Fruit fly (Drosophila melanogaster) whole organism, embryonic: ENCODE measurements around the gene CG32428.
A peak's percentile ranks its signal among the peaks of the same experiment; 100 is the strongest.

Experiments
- CG10431 ChIP-seq: fragments of 200-800 bp; sonication (Bioruptor generic); optimal IDR thresholded peaks from 3 replicates; lab custom pipeline; 2018; ENCODE audit warnings: missing biosample characterization, mild to moderate bottlenecking, missing genetic modification characterization
- CG11560 ChIP-seq: fragments of 200-800 bp; sonication (Bioruptor generic); IDR thresholded peaks from 3 replicates; pipeline ENCODE4 v1.3.6; 2022; ENCODE audit warnings: missing biosample characterization, missing genetic modification characterization
- CG12659 ChIP-seq: fragments of 200-800 bp; sonication (Bioruptor generic); optimal IDR thresholded peaks from 3 replicates; lab custom pipeline; 2017; ENCODE audit warnings: mild to moderate bottlenecking, missing biosample characterization, missing genetic modification reagents, missing genetic modification characterization
- CG13296 ChIP-seq: fragments of 200-800 bp; sonication (Bioruptor generic); optimal IDR thresholded peaks from 3 replicates; lab custom pipeline; 2018; ENCODE audit warnings: missing biosample characterization, mild to moderate bottlenecking, missing genetic modification characterization
- CG14014 ChIP-seq: fragments of 200-800 bp; sonication (Bioruptor generic); IDR thresholded peaks from 2 replicates; pipeline ENCODE4 v1.3.6; 2022; ENCODE audit warnings: missing biosample characterization, missing genetic modification characterization
- CG15269 ChIP-seq: fragments of 200-800 bp; sonication (Bioruptor generic); optimal IDR thresholded peaks from 2 replicates; lab custom pipeline; 2018; ENCODE audit warnings: missing biosample characterization, mild to moderate bottlenecking, missing genetic modification characterization, moderate library complexity
- CG17186 ChIP-seq: fragments of 200-800 bp; sonication (Bioruptor generic); optimal IDR thresholded peaks from 3 replicates; lab custom pipeline; 2017; ENCODE audit warnings: missing biosample characterization, missing genetic modification reagents, missing genetic modification characterization
- CG17802 ChIP-seq: fragments of 200-800 bp; sonication (Bioruptor generic); optimal IDR thresholded peaks from 2 replicates; lab custom pipeline; 2018; ENCODE audit warnings: missing biosample characterization, mild to moderate bottlenecking, missing genetic modification characterization, moderate library complexity
- CG17829 ChIP-seq: fragments of 200-800 bp; optimal IDR thresholded peaks from 2 replicates; lab custom pipeline; 2019; ENCODE audit warnings: missing biosample characterization, mild to moderate bottlenecking, missing genetic modification characterization, moderate library complexity
- CG2889 ChIP-seq: fragments of 200-800 bp; sonication (Bioruptor generic); IDR thresholded peaks from 3 replicates; pipeline ENCODE4 v1.3.6; 2022; ENCODE audit warnings: missing biosample characterization, missing genetic modification characterization
- CG32532 ChIP-seq: fragments of 200-800 bp; sonication (Bioruptor generic); IDR thresholded peaks from 2 replicates; pipeline ENCODE4 v1.3.6; 2022; ENCODE audit warnings: missing biosample characterization, missing genetic modification characterization
- CG32767 ChIP-seq: fragments of 200-800 bp; sonication (Bioruptor generic); IDR thresholded peaks from 2 replicates; pipeline ENCODE4 v1.3.6; 2022; ENCODE audit warnings: missing biosample characterization, missing genetic modification characterization
- CG34422 ChIP-seq: fragments of 200-800 bp; sonication (Bioruptor generic); IDR thresholded peaks from 3 replicates; pipeline ENCODE4 v1.3.6; 2022; ENCODE audit warnings: missing biosample characterization, missing genetic modification characterization
- CG3838 ChIP-seq: fragments of 200-800 bp; sonication (Bioruptor generic); optimal IDR thresholded peaks from 3 replicates; lab custom pipeline; 2016; ENCODE audit warnings: missing biosample characterization, missing genetic modification characterization
- CG4820 ChIP-seq: fragments of 200-800 bp; sonication (Bioruptor generic); optimal IDR thresholded peaks from 3 replicates; lab custom pipeline; 2016; ENCODE audit warnings: missing biosample characterization, missing genetic modification characterization
- CG6175 ChIP-seq: fragments of 200-800 bp; sonication (Bioruptor generic); IDR thresholded peaks from 3 replicates; pipeline ENCODE4 v1.3.6; 2022; ENCODE audit warnings: missing biosample characterization, missing genetic modification characterization
- CG6272 ChIP-seq: fragments of 200-800 bp; sonication (Bioruptor generic); IDR thresholded peaks from 2 replicates; pipeline ENCODE4 v1.3.6; 2022; ENCODE audit warnings: missing biosample characterization, missing genetic modification characterization
- CG6689 ChIP-seq: fragments of 200-800 bp; sonication (Bioruptor generic); IDR thresholded peaks from 2 replicates; pipeline ENCODE4 v1.3.6; 2022; ENCODE audit warnings: missing biosample characterization, missing genetic modification characterization
- CG9727 ChIP-seq: fragments of 200-800 bp; sonication (Bioruptor generic); optimal IDR thresholded peaks from 3 replicates; lab custom pipeline; 2017; ENCODE audit warnings: missing biosample characterization, mild to moderate bottlenecking, missing genetic modification characterization
- CG9932 ChIP-seq: fragments of 200-800 bp; sonication (Bioruptor generic); IDR thresholded peaks from 2 replicates; pipeline ENCODE4 v1.3.6; 2022; ENCODE audit warnings: missing biosample characterization, missing genetic modification characterization
- CkIIα-i1 ChIP-seq: fragments of 200-800 bp; sonication (Bioruptor generic); IDR thresholded peaks from 2 replicates; pipeline ENCODE4 v1.3.6; 2022; ENCODE audit warnings: missing biosample characterization, missing genetic modification characterization
- E2f1 ChIP-seq: fragments of 200-800 bp; sonication (Bioruptor generic); IDR thresholded peaks from 2 replicates; pipeline ENCODE4 v1.3.6; 2022; ENCODE audit warnings: missing biosample characterization, missing genetic modification characterization
- Fer2 ChIP-seq: fragments of 200-800 bp; sonication (Bioruptor generic); optimal IDR thresholded peaks from 2 replicates; lab custom pipeline; 2018; ENCODE audit warnings: missing biosample characterization, mild to moderate bottlenecking, missing genetic modification characterization, moderate library complexity
- Gug ChIP-seq: fragments of 200-800 bp; sonication (Bioruptor generic); IDR thresholded peaks from 4 replicates; pipeline ENCODE4 v1.3.6; 2022; ENCODE audit warnings: missing biosample characterization, missing genetic modification characterization
- H2.0 ChIP-seq: fragments of 200-800 bp; sonication (Bioruptor generic); IDR thresholded peaks from 2 replicates; pipeline ENCODE4 v1.3.6; 2022; ENCODE audit warnings: missing biosample characterization, missing genetic modification characterization
- Hand ChIP-seq: fragments of 200-800 bp; sonication (Bioruptor generic); optimal IDR thresholded peaks from 2 replicates; lab custom pipeline; 2017; ENCODE audit warnings: mild to moderate bottlenecking, missing biosample characterization, missing genetic modification reagents, missing genetic modification characterization
- HmgZ ChIP-seq: fragments of 200-800 bp; sonication (Bioruptor generic); optimal IDR thresholded peaks from 2 replicates; lab custom pipeline; 2018; ENCODE audit warnings: missing biosample characterization, mild to moderate bottlenecking, missing genetic modification characterization
- Hr78 ChIP-seq, 2 experiments: fragments of 200-800 bp in 1 of 2; fragments of >200 bp in 1 of 2; sonication (Bioruptor generic) in 1 of 2; optimal IDR thresholded peaks; 2 replicates each; lab custom pipeline; 2017 to 2019; ENCODE audit warnings: missing biosample characterization in 2 of 2, missing genetic modification characterization in 2 of 2, mild to moderate bottlenecking in 1 of 2, moderate library complexity in 1 of 2
- Myb ChIP-seq: fragments of 200-800 bp; sonication (Bioruptor generic); optimal IDR thresholded peaks from 2 replicates; lab custom pipeline; 2016; ENCODE audit warnings: missing biosample characterization, missing genetic modification characterization
- Sox102F ChIP-seq: fragments of 200-800 bp; sonication (Bioruptor generic); optimal IDR thresholded peaks from 2 replicates; lab custom pipeline; 2018; ENCODE audit warnings: missing biosample characterization, mild to moderate bottlenecking, missing genetic modification characterization, moderate library complexity
- aop ChIP-seq: fragments of 200-800 bp; sonication (Bioruptor generic); IDR thresholded peaks from 2 replicates; pipeline ENCODE4 v1.3.6; 2022; ENCODE audit warnings: missing biosample characterization, missing genetic modification characterization
- ash1 ChIP-seq: fragments of 200-800 bp; sonication (Bioruptor generic); optimal IDR thresholded peaks from 2 replicates; lab custom pipeline; 2018; ENCODE audit warnings: missing biosample characterization, mild to moderate bottlenecking, missing genetic modification characterization
- bigmax ChIP-seq: fragments of 200-800 bp; sonication (Bioruptor generic); optimal IDR thresholded peaks from 2 replicates; lab custom pipeline; 2018; ENCODE audit warnings: missing biosample characterization, mild to moderate bottlenecking, missing genetic modification characterization
- crp ChIP-seq, 2 experiments: fragments of 200-800 bp; sonication (Bioruptor generic); optimal IDR thresholded peaks; 2 replicates in 1 of 2; 3 replicates in 1 of 2; lab custom pipeline; 2017; ENCODE audit warnings: missing biosample characterization in 2 of 2, missing genetic modification characterization in 2 of 2, mild to moderate bottlenecking in 1 of 2, moderate library complexity in 1 of 2
- cwo ChIP-seq: fragments of 200-800 bp; sonication (Bioruptor generic); optimal IDR thresholded peaks from 3 replicates; lab custom pipeline; 2017; ENCODE audit warnings: missing biosample characterization, missing genetic modification characterization, mild to moderate bottlenecking, moderate library complexity, missing genetic modification reagents
- esg ChIP-seq: fragments of 200-800 bp; sonication (Bioruptor generic); conservative IDR thresholded peaks from 2 replicates; pipeline ENCODE4 v1.3.6; 2022; ENCODE audit warnings: missing biosample characterization, missing genetic modification characterization
- eve ChIP-seq, 2 experiments: fragments of >200 bp; optimal IDR thresholded peaks; 2 replicates each; lab custom pipeline; 2017; ENCODE audit warnings: missing biosample characterization in 2 of 2, missing genetic modification characterization in 2 of 2
- grau ChIP-seq: fragments of 200-800 bp; optimal IDR thresholded peaks from 3 replicates; lab custom pipeline; 2019; ENCODE audit warnings: missing biosample characterization, mild to moderate bottlenecking, missing genetic modification characterization, moderate library complexity
- gsb-n ChIP-seq: fragments of 200-800 bp; sonication (Bioruptor generic); optimal IDR thresholded peaks from 3 replicates; lab custom pipeline; 2018; ENCODE audit warnings: missing biosample characterization, mild to moderate bottlenecking, missing genetic modification characterization
- jing ChIP-seq: fragments of 200-800 bp; sonication (Bioruptor generic); optimal IDR thresholded peaks from 2 replicates; lab custom pipeline; 2018; ENCODE audit warnings: missing biosample characterization, mild to moderate bottlenecking, missing genetic modification characterization
- lmd ChIP-seq: fragments of 200-800 bp; sonication (Bioruptor generic); IDR thresholded peaks from 2 replicates; pipeline ENCODE4 v1.3.6; 2022; ENCODE audit warnings: missing biosample characterization, missing genetic modification characterization
- maf-S ChIP-seq: fragments of 200-800 bp; sonication (Bioruptor generic); optimal IDR thresholded peaks from 2 replicates; lab custom pipeline; 2016; ENCODE audit warnings: missing biosample characterization, missing genetic modification characterization
- nerfin-1 ChIP-seq: fragments of 200-800 bp; sonication (Bioruptor generic); optimal IDR thresholded peaks from 3 replicates; lab custom pipeline; 2019; ENCODE audit warnings: missing biosample characterization, mild to moderate bottlenecking, missing genetic modification characterization, moderate library complexity
- org-1 ChIP-seq: fragments of 200-800 bp; sonication (Bioruptor generic); optimal IDR thresholded peaks from 2 replicates; lab custom pipeline; 2017; ENCODE audit warnings: missing biosample characterization, missing genetic modification characterization
- phol ChIP-seq: fragments of 200-800 bp; sonication (Bioruptor generic); optimal IDR thresholded peaks from 3 replicates; lab custom pipeline; 2018; ENCODE audit warnings: missing biosample characterization, mild to moderate bottlenecking, missing genetic modification characterization, moderate library complexity
- sd ChIP-seq: fragments of 200-800 bp; sonication (Bioruptor generic); optimal IDR thresholded peaks from 3 replicates; lab custom pipeline; 2018; ENCODE audit warnings: missing biosample characterization, mild to moderate bottlenecking, missing genetic modification characterization, moderate library complexity
- so ChIP-seq: fragments of 200-800 bp; sonication (Bioruptor generic); IDR thresholded peaks from 3 replicates; pipeline ENCODE4 v1.3.6; 2022; ENCODE audit warnings: missing biosample characterization, missing genetic modification characterization
- sqz ChIP-seq: fragments of 200-800 bp; sonication (Bioruptor generic); optimal IDR thresholded peaks from 3 replicates; lab custom pipeline; 2018; ENCODE audit warnings: missing biosample characterization, mild to moderate bottlenecking, missing genetic modification characterization
- tgo ChIP-seq: fragments of 200-800 bp; sonication (Bioruptor generic); IDR thresholded peaks from 3 replicates; pipeline ENCODE4 v1.3.6; 2022; ENCODE audit warnings: missing biosample characterization, missing genetic modification characterization
- trh ChIP-seq: fragments of 200-800 bp; sonication (Bioruptor generic); optimal IDR thresholded peaks from 2 replicates; lab custom pipeline; 2016; ENCODE audit warnings: missing biosample characterization, missing genetic modification characterization
- tup ChIP-seq: fragments of 200-800 bp; sonication (Bioruptor generic); optimal IDR thresholded peaks from 2 replicates; lab custom pipeline; 2016; ENCODE audit warnings: missing biosample characterization, mild to moderate bottlenecking, missing genetic modification characterization, moderate library complexity
- usp ChIP-seq: fragments of >200 bp; optimal IDR thresholded peaks from 2 replicates; lab custom pipeline; 2017; ENCODE audit warnings: missing biosample characterization, missing genetic modification characterization

The CG32428 gene

DNA sequence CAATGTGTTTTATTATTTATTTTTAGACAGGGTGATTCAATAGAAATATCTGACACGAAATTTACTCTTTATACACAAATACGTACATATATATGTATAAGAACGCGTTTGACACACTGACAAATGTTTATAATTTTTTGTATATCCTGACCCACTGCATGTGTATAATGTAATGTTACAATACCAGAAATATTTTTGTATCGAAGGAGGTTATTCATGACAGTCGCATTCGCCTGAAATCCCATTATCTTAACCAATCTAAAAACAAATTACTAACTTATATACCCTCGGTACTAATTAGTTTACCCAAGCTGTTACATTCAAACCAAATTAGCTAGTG, 20.7 kb upstream of the CG32428 start (continued):
- TF ChIP-seq CG12659 (GFP tag; lab: Kevin White, UChicago), result no peak
- no peak for TF ChIP-seq tgo (GFP tag; lab: Robert Waterston, UW)
- no peak for TF ChIP-seq CG17802 (tag; lab: Kevin White, UChicago)
- TF ChIP-seq lmd (GFP tag; lab: Robert Waterston, UW), result peak; percentile 14; the same call in 1 of the 2 replicates
- TF ChIP-seq ash1 (GFP tag; lab: Kevin White, UChicago), result no peak
- TF ChIP-seq grau, result peak; percentile 54
- no peak for TF ChIP-seq E2f1 (GFP tag; lab: Robert Waterston, UW)
- no peak for TF ChIP-seq CG3838
- no peak for TF ChIP-seq tup (GFP tag; lab: Kevin White, UChicago)
- TF ChIP-seq trh (GFP tag; lab: Kevin White, UChicago), result no peak
- TF ChIP-seq Hand, result peak; percentile 21
- peak; percentile 34 for TF ChIP-seq CG9727 (GFP tag; lab: Kevin White, UChicago)
- no peak for TF ChIP-seq Fer2 (tag; lab: Kevin White, UChicago)
- peak; percentile 8; the same call in 1 of the 2 replicates for TF ChIP-seq CG9932 (GFP tag; lab: Robert Waterston, UW)
- TF ChIP-seq Hr78 (GFP tag; optimal IDR thresholded peaks at IDR 0.05; lab: Kevin White, UChicago), result no peak
- TF ChIP-seq phol, result peak; percentile 21
- no peak for TF ChIP-seq crp (GFP tag; optimal IDR thresholded peaks at IDR 0.05; lab: Kevin White, UChicago)
- TF ChIP-seq CG15269 (tag; lab: Kevin White, UChicago), result peak; percentile 43
- TF ChIP-seq CG17186 (GFP tag; lab: Kevin White, UChicago), result no peak
- TF ChIP-seq sqz (GFP tag; lab: Kevin White, UChicago), result no peak
- no peak for TF ChIP-seq HmgZ (tag; lab: Kevin White, UChicago)
- no peak for TF ChIP-seq bigmax (GFP tag; lab: Kevin White, UChicago)
- TF ChIP-seq so (GFP tag; lab: Robert Waterston, UW), result no peak; the same call in 2 of the 3 replicates
- 0 out of 2 replicates have a peak, but pooled peaks have one; percentile 24 for TF ChIP-seq CG6689
- TF ChIP-seq CG2889 (GFP tag; lab: Robert Waterston, UW), result no peak
- TF ChIP-seq CG32532 (GFP tag; lab: Robert Waterston, UW), result no peak; the same call in 1 of the 2 replicates
- TF ChIP-seq CG10431, result no peak
- no peak for TF ChIP-seq nerfin-1 (tag; lab: Kevin White, UChicago)
- TF ChIP-seq CG14014 (GFP tag; lab: Robert Waterston, UW), result no peak
- no peak for TF ChIP-seq CG4820
- no peak for TF ChIP-seq CG32767
- TF ChIP-seq CG11560, result no peak
- no peak for TF ChIP-seq H2.0 (GFP tag; lab: Robert Waterston, UW)
- no peak for TF ChIP-seq cwo (GFP tag; lab: Kevin White, UChicago)
- TF ChIP-seq eve (GFP tag; optimal IDR thresholded peaks at IDR 0.05; lab: Kevin White, UChicago), result no peak
- no peak for TF ChIP-seq aop (GFP tag; lab: Robert Waterston, UW)
- TF ChIP-seq sd (tag; lab: Kevin White, UChicago), result no peak
- no peak for TF ChIP-seq maf-S (GFP tag; lab: Kevin White, UChicago)
- TF ChIP-seq Sox102F (GFP tag; lab: Kevin White, UChicago), result peak; percentile 39
- no peak for TF ChIP-seq CG6175 (GFP tag; lab: Robert Waterston, UW)
- no peak for TF ChIP-seq jing
- no peak for TF ChIP-seq CkIIα-i1
- TF ChIP-seq Gug (GFP tag; lab: Robert Waterston, UW), result no peak
- TF ChIP-seq esg (GFP tag; lab: Robert Waterston, UW), result peak; percentile 23; the same call in 1 of the 2 replicates
- TF ChIP-seq CG13296 (GFP tag; lab: Kevin White, UChicago), result peak; percentile 6
- no peak for TF ChIP-seq CG34422 (GFP tag; lab: Robert Waterston, UW)
- peak; percentile 30 for TF ChIP-seq gsb-n
- TF ChIP-seq org-1 (GFP tag; lab: Kevin White, UChicago), result no peak
- no peak for TF ChIP-seq Myb (GFP tag; lab: Kevin White, UChicago)
- no peak for TF ChIP-seq usp (GFP tag; lab: Kevin White, UChicago)
- peak; percentile 16 for TF ChIP-seq CG17829 (tag; lab: Kevin White, UChicago)
- no peak for TF ChIP-seq CG6272 (GFP tag; lab: Robert Waterston, UW)
